Worm (Caenorhabditis elegans) whole organism, midembryonic: ENCODE measurements around the gene E02H1.6.

Experiments used
- T22C8.4 ChIP-seq: fragments of 200-800 bp; sonication (Bioruptor generic); IDR thresholded peaks from 2 replicates; pipeline ENCODE4 v1.3.6; 2022; ENCODE audit warnings: missing genetic modification characterization, missing compliant biosample characterization
- cog-1 ChIP-seq: sonication (generic microtip); optimal IDR thresholded peaks from 2 replicates; lab custom pipeline; 2016; ENCODE audit warnings: missing genetic modification characterization, missing compliant biosample characterization
- flt-1 ChIP-seq: fragments of 200-800 bp; sonication (Bioruptor generic); IDR thresholded peaks from 2 replicates; pipeline ENCODE4 v1.3.6; 2022; ENCODE audit warnings: missing genetic modification characterization, missing compliant biosample characterization
- klf-2 ChIP-seq: fragments of 200-800 bp; sonication (Bioruptor generic); conservative IDR thresholded peaks from 2 replicates; pipeline ENCODE4 v1.3.6; 2022; ENCODE audit warnings: missing genetic modification reagents, missing genetic modification characterization, missing compliant biosample characterization
- med-1 ChIP-seq: sonication (generic microtip); optimal IDR thresholded peaks from 2 replicates; lab custom pipeline; 2017; ENCODE audit warnings: missing genetic modification characterization, mild to moderate bottlenecking, missing compliant biosample characterization, antibody characterized with exemption, missing genetic modification reagents; ENCODE audit not compliant: insufficient read depth
- ref-1 ChIP-seq: fragments of 200-800 bp; sonication (Bioruptor generic); conservative IDR thresholded peaks from 2 replicates; pipeline ENCODE4 v1.3.6; 2022; ENCODE audit warnings: missing genetic modification reagents, missing genetic modification characterization, missing compliant biosample characterization
- tab-1 ChIP-seq: fragments of 200-800 bp; sonication (Bioruptor generic); IDR thresholded peaks from 2 replicates; pipeline ENCODE4 v1.3.6; 2022; ENCODE audit warnings: missing genetic modification characterization, missing compliant biosample characterization
- ztf-23 ChIP-seq: fragments of 200-800 bp; sonication (Bioruptor generic); IDR thresholded peaks from 2 replicates; pipeline ENCODE4 v1.3.6; 2022; ENCODE audit warnings: missing genetic modification reagents, missing genetic modification characterization, missing compliant biosample characterization
- ztf-29 ChIP-seq: fragments of 200-800 bp; sonication (Bioruptor generic); IDR thresholded peaks from 2 replicates; pipeline ENCODE4 v1.3.6; 2022; ENCODE audit warnings: missing genetic modification reagents, missing genetic modification characterization, missing compliant biosample characterization

The E02H1.6 gene

ce11 chrII:9560895-9561294 is 35.6 kb upstream of the E02H1.6 start:
- TF ChIP-seq ztf-29 (GFP tag; lab: Robert Waterston, UW) (no peak), klf-2 (GFP tag; lab: Robert Waterston, UW) (no peak), cog-1 (tag; lab: Kevin White, UChicago) (no peak), med-1 (GFP tag; lab: Kevin White, UChicago) (no peak), T22C8.4 (no peak), flt-1 (no peak), ztf-23 (GFP tag; lab: Robert Waterston, UW) (no peak), ref-1 (GFP tag; lab: Robert Waterston, UW) (no peak), tab-1 (GFP tag; lab: Robert Waterston, UW) (no peak)

ce11 chrII:9566045-9566444 is 30.5 kb upstream of the E02H1.6 start:
- TF ChIP-seq ztf-23 (GFP tag; lab: Robert Waterston, UW) (peak; percentile 92), ztf-29 (GFP tag; lab: Robert Waterston, UW) (peak; percentile 83), klf-2 (GFP tag; lab: Robert Waterston, UW) (peak; percentile 83), med-1 (GFP tag; lab: Kevin White, UChicago) (peak; percentile 47), tab-1 (GFP tag; lab: Robert Waterston, UW) (peak; percentile 97), cog-1 (tag; lab: Kevin White, UChicago) (peak; percentile 61), ref-1 (GFP tag; lab: Robert Waterston, UW) (peak; percentile 93), flt-1 (peak; percentile 97), T22C8.4 (peak; percentile 89)

ce11 chrII:9573412-9573811 is 23.1 kb upstream of the E02H1.6 start:
- TF ChIP-seq ztf-29 (GFP tag; lab: Robert Waterston, UW): no peak

ce11 chrII:9574406-9574805 is 22.1 kb upstream of the E02H1.6 start:
- TF ChIP-seq ztf-29 (GFP tag; lab: Robert Waterston, UW) (no peak), cog-1 (tag; lab: Kevin White, UChicago) (no peak)

- no peak for TF ChIP-seq T22C8.4
- no peak for TF ChIP-seq tab-1 (GFP tag; lab: Robert Waterston, UW)
- TF ChIP-seq med-1 (GFP tag; lab: Kevin White, UChicago): no peak
- TF ChIP-seq ztf-23 (GFP tag; lab: Robert Waterston, UW): no peak
These were observed 20.8 kb upstream of the E02H1.6 start, which contains the start of gene exc-7 for ce11 chrII:9575670-9576069. exc-7 (plus strand) TSS chrII:9575970.

ce11 chrII:9576707-9577106 is 19.8 kb upstream of the E02H1.6 start:
- TF ChIP-seq T22C8.4 (no peak), klf-2 (GFP tag; lab: Robert Waterston, UW) (no peak), ztf-29 (GFP tag; lab: Robert Waterston, UW) (no peak), tab-1 (GFP tag; lab: Robert Waterston, UW) (no peak), ztf-23 (GFP tag; lab: Robert Waterston, UW) (no peak), ref-1 (GFP tag; lab: Robert Waterston, UW) (no peak), cog-1 (tag; lab: Kevin White, UChicago) (no peak), flt-1 (no peak), med-1 (GFP tag; lab: Kevin White, UChicago) (no peak)

ce11 chrII:9577630-9578029 is 18.9 kb upstream of the E02H1.6 start:
- TF ChIP-seq tab-1 (GFP tag; lab: Robert Waterston, UW): no peak
- TF ChIP-seq med-1 (GFP tag; lab: Kevin White, UChicago): no peak
- no peak for TF ChIP-seq cog-1 (tag; lab: Kevin White, UChicago)
- no peak for TF ChIP-seq klf-2 (GFP tag; lab: Robert Waterston, UW)
- no peak for TF ChIP-seq T22C8.4
- TF ChIP-seq flt-1: no peak
- TF ChIP-seq ref-1 (GFP tag; lab: Robert Waterston, UW): no peak
- no peak for TF ChIP-seq ztf-29 (GFP tag; lab: Robert Waterston, UW)
- TF ChIP-seq ztf-23 (GFP tag; lab: Robert Waterston, UW): no peak

ce11 chrII:9583461-9583860 is 13.0 kb upstream of the E02H1.6 start, which contains the start of gene wee-1.1:
wee-1.1 (minus strand) TSS chrII:9583561.
- no peak for TF ChIP-seq med-1 (GFP tag; lab: Kevin White, UChicago)
- TF ChIP-seq flt-1: no peak
- no peak for TF ChIP-seq ref-1 (GFP tag; lab: Robert Waterston, UW)
- no peak for TF ChIP-seq ztf-23 (GFP tag; lab: Robert Waterston, UW)
- no peak for TF ChIP-seq cog-1 (tag; lab: Kevin White, UChicago)
- TF ChIP-seq tab-1 (GFP tag; lab: Robert Waterston, UW): no peak
- no peak for TF ChIP-seq T22C8.4
- TF ChIP-seq ztf-29 (GFP tag; lab: Robert Waterston, UW): no peak
- no peak for TF ChIP-seq klf-2 (GFP tag; lab: Robert Waterston, UW)

ce11 chrII:9586734-9587209 is 9.7 kb upstream of the E02H1.6 start, which contains the start of gene ugt-58:
ugt-58 (minus strand) TSS chrII:9586784.
- TF ChIP-seq ztf-29 (GFP tag; lab: Robert Waterston, UW) (no peak), ztf-23 (GFP tag; lab: Robert Waterston, UW) (no peak), ref-1 (GFP tag; lab: Robert Waterston, UW) (no peak), tab-1 (GFP tag; lab: Robert Waterston, UW) (no peak)

- TF ChIP-seq med-1 (GFP tag; lab: Kevin White, UChicago): no peak
- TF ChIP-seq klf-2 (GFP tag; lab: Robert Waterston, UW): no peak
- no peak for TF ChIP-seq cog-1 (tag; lab: Kevin White, UChicago)
- TF ChIP-seq ref-1 (GFP tag; lab: Robert Waterston, UW): no peak
- no peak for TF ChIP-seq ztf-23 (GFP tag; lab: Robert Waterston, UW)
- no peak for TF ChIP-seq T22C8.4
- no peak for TF ChIP-seq tab-1 (GFP tag; lab: Robert Waterston, UW)
These were observed 6.8 kb upstream of the E02H1.6 start, which contains the start of gene eral-1 for ce11 chrII:9589667-9590066. eral-1 (minus strand) TSS chrII:9589767.
